Fruit fly (Drosophila melanogaster): ENCODE data around the gene CG14455.

dm6 chr3L:22686987-22687386, at the start of gene CG14455, which contains the start of gene CG14456:
- TF ChIP-seq Gug (GFP tag; IDR thresholded peaks at IDR 0.05) (no peak), CG6808 (GFP tag; optimal IDR thresholded peaks at IDR 0.05) (no peak), CG6163 (GFP tag; IDR thresholded peaks at IDR 0.05) (no peak), esn (GFP tag; optimal IDR thresholded peaks at IDR 0.05) (no peak), Eip78C (GFP tag) (no peak), Lpt (GFP tag; optimal IDR thresholded peaks at IDR 0.05) (no peak), svp (GFP tag) (no peak), CG16779 (tag; optimal IDR thresholded peaks at IDR 0.05) (no peak), Smox (GFP tag; optimal IDR thresholded peaks at IDR 0.05) (no peak)
